Fruit fly (Drosophila melanogaster) whole organism, pupa: ENCODE measurements around the gene pyx.

Source experiments
- CG10348 ChIP-seq: fragments of 200-800 bp; sonication (Bioruptor generic); IDR thresholded peaks from 2 replicates; pipeline ENCODE4 v1.3.6; 2022; ENCODE audit warnings: missing biosample characterization, missing genetic modification characterization
- CG32121 ChIP-seq: fragments of 200-800 bp; sonication (Bioruptor generic); IDR thresholded peaks from 2 replicates; pipeline ENCODE4 v1.3.6; 2022; ENCODE audit warnings: missing biosample characterization, missing genetic modification characterization
- CG34367 ChIP-seq: fragments of 200-800 bp; sonication (Bioruptor generic); optimal IDR thresholded peaks from 2 replicates; lab custom pipeline; 2018; ENCODE audit warnings: missing biosample characterization, mild to moderate bottlenecking, missing genetic modification characterization
- CG4496 ChIP-seq: fragments of 200-800 bp; sonication (Bioruptor generic); IDR thresholded peaks from 3 replicates; pipeline ENCODE4 v1.3.6; 2022; ENCODE audit warnings: missing biosample characterization, missing genetic modification characterization
- CG8301 ChIP-seq: fragments of 200-800 bp; sonication (Bioruptor generic); optimal IDR thresholded peaks from 2 replicates; lab custom pipeline; 2018; ENCODE audit warnings: missing biosample characterization, mild to moderate bottlenecking, missing genetic modification characterization
- Ets98B ChIP-seq: fragments of 200-800 bp; sonication (Bioruptor generic); IDR thresholded peaks from 2 replicates; pipeline ENCODE4 v1.3.6; 2022; ENCODE audit warnings: missing biosample characterization, missing genetic modification characterization
- Snoo ChIP-seq: fragments of 200-800 bp; sonication (Bioruptor generic); optimal IDR thresholded peaks from 3 replicates; lab custom pipeline; 2017; ENCODE audit warnings: missing biosample characterization, mild to moderate bottlenecking, missing genetic modification characterization, inconsistent platforms
- gl ChIP-seq: fragments of 200-800 bp; sonication (Bioruptor generic); optimal IDR thresholded peaks from 2 replicates; lab custom pipeline; 2018; ENCODE audit warnings: missing biosample characterization, mild to moderate bottlenecking, missing genetic modification characterization

DNA sequence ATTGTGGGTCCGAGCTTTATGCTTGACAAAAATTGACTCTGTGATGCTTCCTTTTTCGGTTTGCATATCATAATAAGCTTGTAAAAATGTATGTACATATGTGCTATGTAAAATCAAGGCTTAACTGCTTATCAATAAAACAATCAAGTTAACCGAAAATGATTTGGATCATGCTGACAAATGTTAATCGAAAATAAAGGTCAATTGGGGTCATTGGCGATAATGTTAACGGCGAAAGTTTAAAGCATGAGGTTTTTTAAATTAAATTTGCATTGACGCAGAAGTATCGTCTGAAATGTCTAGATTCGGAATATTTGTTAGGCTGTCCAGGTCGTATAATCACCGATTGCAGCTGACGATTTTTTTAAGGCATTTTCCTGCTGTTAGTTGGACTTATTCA lies 6.5 kb downstream of the pyx start, which contains the start of gene Kaz1-ORFB:
- no peak for TF ChIP-seq gl (tag; lab: Kevin White, UChicago)
- TF ChIP-seq Ets98B (GFP tag; lab: Robert Waterston, UW) = no peak
- TF ChIP-seq CG32121 = no peak
- no peak for TF ChIP-seq CG10348 (GFP tag; lab: Robert Waterston, UW)
- no peak for TF ChIP-seq CG8301 (tag; lab: Kevin White, UChicago)
- TF ChIP-seq CG34367 (tag; lab: Kevin White, UChicago) = no peak
- TF ChIP-seq Snoo (tag; lab: Kevin White, UChicago) = no peak
- TF ChIP-seq CG4496 (GFP tag; lab: Robert Waterston, UW) = no peak
